Worm (Caenorhabditis elegans) whole organism, L4 larva: ENCODE measurements around the gene lgc-26.

Experiments
- F10B5.3 ChIP-seq: sonication (generic microtip); optimal IDR thresholded peaks from 2 replicates; lab custom pipeline; 2016; ENCODE audit warnings: mild to moderate bottlenecking, missing genetic modification characterization, missing compliant biosample characterization
- Y48G9A.11 ChIP-seq: fragments of 200-800 bp; sonication (Bioruptor generic); IDR thresholded peaks from 2 replicates; pipeline ENCODE4 v1.3.6; 2022; ENCODE audit warnings: missing genetic modification reagents, missing genetic modification characterization, missing compliant biosample characterization
- aly-2 ChIP-seq: sonication (generic microtip); optimal IDR thresholded peaks from 2 replicates; lab custom pipeline; 2018; ENCODE audit warnings: missing biosample characterization, missing genetic modification characterization
- ama-1 ChIP-seq: fragments of 150-350 bp; optimal IDR thresholded peaks from 2 replicates; lab custom pipeline; 2014; ENCODE audit warnings: inconsistent platforms, mixed read lengths
- attf-4 ChIP-seq: sonication (generic microtip); optimal IDR thresholded peaks from 3 replicates; lab custom pipeline; 2017; ENCODE audit warnings: missing biosample characterization, missing genetic modification characterization
- ceh-20 ChIP-seq: fragments of 200-800 bp; sonication (Bioruptor generic); IDR thresholded peaks from 2 replicates; pipeline ENCODE4 v1.3.6; 2022; ENCODE audit warnings: missing genetic modification reagents, missing genetic modification characterization, missing compliant biosample characterization
- ceh-62 ChIP-seq: sonication (generic microtip); optimal IDR thresholded peaks from 2 replicates; lab custom pipeline; 2017; ENCODE audit warnings: missing biosample characterization, missing genetic modification characterization
- ctbp-1 ChIP-seq: fragments of 200-800 bp; sonication (Bioruptor generic); IDR thresholded peaks from 2 replicates; pipeline ENCODE4 v1.3.6; 2022; ENCODE audit warnings: missing genetic modification reagents, missing genetic modification characterization, missing compliant biosample characterization
- daf-19 ChIP-seq: fragments of 200-800 bp; sonication (Bioruptor generic); conservative IDR thresholded peaks from 2 replicates; pipeline ENCODE4 v1.3.6; 2022; ENCODE audit warnings: missing genetic modification characterization, missing compliant biosample characterization
- daf-8 ChIP-seq: fragments of 200-800 bp; sonication (Bioruptor generic); IDR thresholded peaks from 2 replicates; pipeline ENCODE4 v1.3.6; 2022; ENCODE audit warnings: missing genetic modification characterization, missing compliant biosample characterization
- egl-43 ChIP-seq: fragments of 200-800 bp; sonication (Bioruptor generic); IDR thresholded peaks from 2 replicates; pipeline ENCODE4 v1.3.6; 2022; ENCODE audit warnings: missing genetic modification reagents, missing genetic modification characterization, missing compliant biosample characterization
- hlh-11 ChIP-seq: fragments of 200-800 bp; sonication (Bioruptor generic); optimal IDR thresholded peaks from 2 replicates; lab custom pipeline; 2018; ENCODE audit warnings: mild to moderate bottlenecking, missing genetic modification characterization, missing compliant biosample characterization
- hlh-30 ChIP-seq: sonication (generic microtip); optimal IDR thresholded peaks from 2 replicates; lab custom pipeline; 2017; ENCODE audit warnings: antibody characterized with exemption, mild to moderate bottlenecking, missing genetic modification characterization, missing compliant biosample characterization; ENCODE audit not compliant: insufficient read depth
- jun-1 ChIP-seq: fragments of 150-350 bp; optimal IDR thresholded peaks from 2 replicates; lab custom pipeline; 2014; ENCODE audit warnings: missing biosample characterization, missing genetic modification reagents, missing genetic modification characterization
- lin-13 ChIP-seq: fragments of 150-350 bp; optimal IDR thresholded peaks from 2 replicates; lab custom pipeline; 2014; ENCODE audit warnings: missing biosample characterization, missing genetic modification reagents, missing genetic modification characterization
- lin-39 ChIP-seq: fragments of 150-350 bp; optimal IDR thresholded peaks from 2 replicates; lab custom pipeline; 2014; ENCODE audit warnings: missing biosample characterization, missing genetic modification reagents, missing genetic modification characterization
- lsy-2 ChIP-seq, 2 experiments: fragments of 150-350 bp in 1 of 2; sonication (generic microtip) in 1 of 2; optimal IDR thresholded peaks; 2 replicates each; lab custom pipeline; 2014 to 2017; ENCODE audit warnings: missing biosample characterization in 2 of 2, missing genetic modification characterization in 2 of 2
- madf-9 ChIP-seq: fragments of 200-800 bp; sonication (Bioruptor generic); conservative IDR thresholded peaks from 2 replicates; pipeline ENCODE4 v1.3.6; 2022; ENCODE audit warnings: missing genetic modification reagents, missing genetic modification characterization, missing compliant biosample characterization
- mdl-1 ChIP-seq, 2 experiments: fragments of 150-350 bp in 1 of 2; sonication (generic microtip) in 1 of 2; optimal IDR thresholded peaks; 2 replicates each; lab custom pipeline; 2014 to 2017; ENCODE audit warnings: missing biosample characterization in 2 of 2, missing genetic modification characterization in 2 of 2
- mxl-2 ChIP-seq: fragments of 200-800 bp; sonication (Bioruptor generic); conservative IDR thresholded peaks from 2 replicates; pipeline ENCODE4 v1.3.6; 2022; ENCODE audit warnings: missing genetic modification reagents, missing genetic modification characterization, missing compliant biosample characterization
- nhr-102 ChIP-seq: sonication (generic microtip); optimal IDR thresholded peaks from 2 replicates; lab custom pipeline; 2016; ENCODE audit warnings: mild to moderate bottlenecking, missing genetic modification characterization, moderate library complexity, missing compliant biosample characterization
- nhr-11 ChIP-seq: fragments of 150-350 bp; optimal IDR thresholded peaks from 2 replicates; lab custom pipeline; 2014; ENCODE audit warnings: missing biosample characterization, missing genetic modification characterization
- nhr-111 ChIP-seq: fragments of 200-800 bp; sonication (Bioruptor generic); optimal IDR thresholded peaks from 2 replicates; lab custom pipeline; 2018; ENCODE audit warnings: mild to moderate bottlenecking, missing genetic modification characterization, missing compliant biosample characterization
- nhr-25 ChIP-seq: sonication (generic microtip); optimal IDR thresholded peaks from 2 replicates; lab custom pipeline; 2017; ENCODE audit warnings: missing genetic modification characterization, mild to moderate bottlenecking, missing compliant biosample characterization, antibody characterized with exemption, moderate library complexity, borderline replicate concordance; ENCODE audit not compliant: insufficient read depth
- nhr-42 ChIP-seq: fragments of 200-800 bp; sonication (Bioruptor generic); IDR thresholded peaks from 2 replicates; pipeline ENCODE4 v1.3.6; 2022; ENCODE audit warnings: missing genetic modification characterization, missing compliant biosample characterization
- nhr-48 ChIP-seq: sonication (generic microtip); optimal IDR thresholded peaks from 2 replicates; lab custom pipeline; 2016; ENCODE audit warnings: mild to moderate bottlenecking, missing genetic modification characterization, missing compliant biosample characterization
- pha-4 ChIP-seq, 2 experiments: fragments of 150-350 bp in 1 of 2; fragments of 200-800 bp in 1 of 2; sonication (Bioruptor generic) in 1 of 2; IDR thresholded peaks in 1 of 2; optimal IDR thresholded peaks in 1 of 2; 2 replicates each; pipeline versions ENCODE4 v1.3.6 to Lab custom; 2014 to 2022; ENCODE audit warnings: missing genetic modification characterization in 2 of 2, missing genetic modification reagents in 2 of 2, missing biosample characterization in 1 of 2, missing compliant biosample characterization in 1 of 2
- php-3 ChIP-seq: fragments of 200-800 bp; sonication (Bioruptor generic); IDR thresholded peaks from 2 replicates; pipeline ENCODE4 v1.3.6; 2022; ENCODE audit warnings: missing genetic modification reagents, missing genetic modification characterization, missing compliant biosample characterization
- saeg-2 ChIP-seq: fragments of 200-800 bp; sonication (Bioruptor generic); IDR thresholded peaks from 2 replicates; pipeline ENCODE4 v1.3.6; 2022; ENCODE audit warnings: missing genetic modification reagents, missing genetic modification characterization, missing compliant biosample characterization
- sdz-12 ChIP-seq: fragments of 200-800 bp; sonication (Bioruptor generic); optimal IDR thresholded peaks from 2 replicates; lab custom pipeline; 2018; ENCODE audit warnings: mild to moderate bottlenecking, missing genetic modification characterization, missing compliant biosample characterization
- snpc-4 ChIP-seq: fragments of 150-350 bp; optimal IDR thresholded peaks from 2 replicates; lab custom pipeline; 2014; ENCODE audit warnings: missing biosample characterization, missing genetic modification characterization
- spr-1 ChIP-seq: sonication (generic microtip); optimal IDR thresholded peaks from 2 replicates; lab custom pipeline; 2016; ENCODE audit warnings: mild to moderate bottlenecking, missing genetic modification characterization, missing compliant biosample characterization
- tra-1 ChIP-seq: fragments of 200-800 bp; sonication (Bioruptor generic); IDR thresholded peaks from 2 replicates; pipeline ENCODE4 v1.3.6; 2022; ENCODE audit warnings: missing genetic modification reagents, missing genetic modification characterization, missing compliant biosample characterization
- unc-39 ChIP-seq: sonication (generic microtip); optimal IDR thresholded peaks from 2 replicates; lab custom pipeline; 2017; ENCODE audit warnings: missing biosample characterization, missing genetic modification characterization
- unc-62 ChIP-seq, 3 experiments: fragments of 150-350 bp in 1 of 3; sonication (generic microtip); optimal IDR thresholded peaks in 2 of 3; peaks in 1 of 3; 1 replicate in 1 of 3; 2 replicates in 2 of 3; lab custom pipeline; 2014 to 2017; ENCODE audit warnings: missing biosample characterization in 3 of 3, missing genetic modification characterization in 3 of 3, missing genetic modification reagents in 3 of 3, missing genotype in 1 of 3
- zip-2 ChIP-seq: fragments of 150-350 bp; optimal IDR thresholded peaks from 2 replicates; lab custom pipeline; 2014; ENCODE audit warnings: missing biosample characterization, missing genetic modification characterization
- ztf-11 ChIP-seq: fragments of 150-350 bp; optimal IDR thresholded peaks from 2 replicates; lab custom pipeline; 2014; ENCODE audit warnings: missing biosample characterization, missing genetic modification characterization
- ztf-7 ChIP-seq: fragments of 150-350 bp; optimal IDR thresholded peaks from 2 replicates; lab custom pipeline; 2014; ENCODE audit warnings: missing biosample characterization, missing genetic modification characterization

Gene lgc-26

DNA sequence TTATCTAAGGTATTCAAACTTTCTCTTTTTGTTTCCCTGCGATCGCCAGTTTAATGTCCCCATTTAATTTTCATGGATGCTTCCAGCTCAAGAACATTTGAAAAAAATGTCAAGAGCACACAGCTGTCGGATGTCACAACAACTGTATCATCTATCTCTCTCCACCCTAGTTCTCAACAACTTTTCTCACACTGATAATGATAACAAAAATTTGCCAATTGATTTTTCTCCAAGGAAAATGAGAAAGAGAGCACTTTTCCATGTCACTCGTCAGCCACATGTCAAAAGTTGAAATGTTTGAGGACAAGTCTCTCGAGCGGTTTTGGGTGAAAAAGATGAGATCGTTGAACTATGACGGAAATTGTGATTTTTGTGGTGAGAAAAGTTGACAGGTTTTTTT lies 13.0 kb downstream of the lgc-26 start:
- TF ChIP-seq ctbp-1 (no peak), tra-1 (GFP tag; lab: Robert Waterston, UW) (no peak), egl-43 (GFP tag; lab: Robert Waterston, UW) (no peak), ama-1 (no peak), jun-1 (no peak), sdz-12 (GFP tag; lab: Kevin White, UChicago) (no peak), nhr-25 (tag; lab: Kevin White, UChicago) (no peak), hlh-11 (tag; lab: Kevin White, UChicago) (no peak), daf-19 (GFP tag; lab: Robert Waterston, UW) (no peak), nhr-11 (tag; lab: Kevin White, UChicago) (peak; percentile 29), nhr-102 (tag; lab: Kevin White, UChicago) (no peak), unc-62 (GFP tag; optimal IDR thresholded peaks at IDR 0.05 in 1 of 2; lab: Kevin White, UChicago) (peak in 1 of 2 experiments; percentile 76), unc-62 (tag; optimal IDR thresholded peaks at IDR 0.05; lab: Kevin White, UChicago) (no peak), ceh-20 (peak; percentile 33; the same call in 1 of the 2 replicates), Y48G9A.11 (GFP tag; lab: Robert Waterston, UW) (no peak), nhr-48 (tag; lab: Kevin White, UChicago) (no peak), nhr-42 (no peak), aly-2 (tag; lab: Kevin White, UChicago) (no peak), lsy-2 (tag; optimal IDR thresholded peaks at IDR 0.05; lab: Kevin White, UChicago) (peak in 1 of 2 experiments; percentile 18)
- TF ChIP-seq, all 104 proteins: peak for 4

DNA sequence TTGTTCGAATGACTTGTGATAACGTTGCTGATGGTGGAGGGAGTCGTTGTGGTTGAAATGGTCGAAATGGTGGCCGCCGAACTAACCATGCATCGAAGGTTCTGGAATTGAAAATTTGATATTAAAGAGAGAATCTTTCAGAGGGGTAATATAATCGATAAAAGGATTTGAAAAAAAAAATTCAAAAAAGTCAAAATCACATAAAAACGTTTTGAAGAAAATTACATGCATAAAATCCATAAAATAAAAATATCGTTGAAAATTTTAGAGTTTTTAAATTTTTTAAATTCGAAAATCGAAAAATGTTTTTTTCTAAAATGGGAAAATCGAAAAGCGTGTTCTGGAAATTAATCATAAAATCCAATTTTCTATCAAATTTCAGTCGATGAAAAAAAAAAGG lies 13.5 kb downstream of the lgc-26 start, which contains the start of gene npr-5:
Gene npr-5 (minus strand): TSS at position 101 of the 400 bp plus-strand sequence.
- no peak for TF ChIP-seq ztf-7
- TF ChIP-seq php-3 (GFP tag; lab: Robert Waterston, UW) = no peak
- no peak for TF ChIP-seq pha-4 (GFP tag; IDR thresholded peaks at IDR 0.05; lab: Robert Waterston, UW)
- TF ChIP-seq pha-4 (tag; optimal IDR thresholded peaks at IDR 0.05; lab: Kevin White, UChicago) = no peak
- no peak for TF ChIP-seq Y48G9A.11 (GFP tag; lab: Robert Waterston, UW)
- TF ChIP-seq daf-8 (GFP tag; lab: Robert Waterston, UW) = no peak
- TF ChIP-seq nhr-111 (GFP tag; lab: Kevin White, UChicago) = no peak
- no peak for TF ChIP-seq mdl-1 (tag; optimal IDR thresholded peaks at IDR 0.05; lab: Kevin White, UChicago)
- TF ChIP-seq unc-39 (tag; lab: Kevin White, UChicago) = no peak
- TF ChIP-seq spr-1 (tag; lab: Kevin White, UChicago) = no peak
- no peak for TF ChIP-seq mxl-2 (GFP tag; lab: Robert Waterston, UW)
- TF ChIP-seq snpc-4 (tag; lab: Kevin White, UChicago) = no peak
- no peak for TF ChIP-seq lin-13 (GFP tag; lab: Kevin White, UChicago)

DNA sequence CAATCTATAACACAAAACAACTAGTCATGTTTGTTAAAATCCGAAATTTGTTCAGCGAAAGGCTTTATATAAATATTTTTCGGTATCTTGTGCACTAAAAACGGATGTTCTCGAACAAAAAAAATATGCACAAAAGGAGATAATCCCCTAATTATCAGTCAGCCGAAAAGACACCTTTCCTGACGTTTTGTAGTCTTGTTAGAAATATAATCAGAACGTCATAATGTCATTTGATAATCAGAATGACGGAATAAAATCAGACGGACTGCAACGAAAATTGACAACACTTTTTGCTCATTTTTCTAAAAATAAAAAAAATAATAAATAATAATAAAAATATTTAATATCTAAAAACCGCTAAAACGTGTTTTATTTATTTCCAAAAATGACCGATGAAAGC lies 15.8 kb downstream of the lgc-26 start:
- TF ChIP-seq ceh-20 = no peak
- TF ChIP-seq lin-39 (tag; lab: Kevin White, UChicago) = no peak
- no peak for TF ChIP-seq madf-9
- no peak for TF ChIP-seq F10B5.3 (tag; lab: Kevin White, UChicago)
- TF ChIP-seq attf-4 (tag; lab: Kevin White, UChicago) = no peak
- TF ChIP-seq ztf-11 (tag; lab: Kevin White, UChicago) = no peak
- TF ChIP-seq saeg-2 (GFP tag; lab: Robert Waterston, UW) = no peak
- no peak for TF ChIP-seq nhr-111 (GFP tag; lab: Kevin White, UChicago)
- no peak for TF ChIP-seq spr-1 (tag; lab: Kevin White, UChicago)
- no peak for TF ChIP-seq zip-2 (tag; lab: Kevin White, UChicago)
- TF ChIP-seq ceh-62 (tag; lab: Kevin White, UChicago) = no peak
- TF ChIP-seq egl-43 (GFP tag; lab: Robert Waterston, UW) = no peak
- TF ChIP-seq hlh-30 (tag; lab: Kevin White, UChicago) = no peak
- no peak for TF ChIP-seq nhr-11 (tag; lab: Kevin White, UChicago)
- TF ChIP-seq, all 104 proteins: peak for 0
